Worm (Caenorhabditis elegans) whole organism, L1 larva: ENCODE measurements around the gene daf-14.

ENCODE experiments used
- F16B12.6 ChIP-seq: fragments of 150-350 bp; optimal IDR thresholded peaks from 2 replicates; lab custom pipeline; 2014; ENCODE audit warnings: missing biosample characterization, missing genetic modification characterization
- aha-1 ChIP-seq: fragments of 150-350 bp; optimal IDR thresholded peaks from 2 replicates; lab custom pipeline; 2014; ENCODE audit warnings: missing biosample characterization, missing genetic modification characterization
- alr-1 ChIP-seq: fragments of 200-800 bp; sonication (Bioruptor generic); optimal IDR thresholded peaks from 2 replicates; lab custom pipeline; 2018; ENCODE audit warnings: borderline replicate concordance, mild to moderate bottlenecking, missing genetic modification characterization, missing compliant biosample characterization
- blmp-1 ChIP-seq: fragments of 150-350 bp; optimal IDR thresholded peaks from 2 replicates; lab custom pipeline; 2014; ENCODE audit warnings: missing biosample characterization, missing genetic modification characterization
- ceh-82 ChIP-seq, 3 experiments: fragments of 150-350 bp in 1 of 3; sonication (generic microtip) in 2 of 3; optimal IDR thresholded peaks; 2 replicates each; lab custom pipeline; 2014 to 2017; ENCODE audit warnings: missing biosample characterization in 3 of 3, missing genetic modification characterization in 3 of 3
- ceh-90 ChIP-seq: sonication (generic microtip); optimal IDR thresholded peaks from 2 replicates; lab custom pipeline; 2016; ENCODE audit warnings: missing genetic modification characterization, missing compliant biosample characterization
- dpl-1 ChIP-seq, 3 experiments: fragments of 150-350 bp in 2 of 3; sonication (generic microtip) in 1 of 3; optimal IDR thresholded peaks; 2 replicates each; lab custom pipeline; 2014 to 2017; ENCODE audit warnings: missing biosample characterization in 3 of 3, missing genetic modification characterization in 3 of 3, missing genetic modification reagents in 3 of 3
- efl-3 ChIP-seq: fragments of 200-800 bp; sonication (Bioruptor generic); optimal IDR thresholded peaks from 2 replicates; lab custom pipeline; 2018; ENCODE audit warnings: mild to moderate bottlenecking, missing genetic modification characterization, missing compliant biosample characterization
- egl-27 ChIP-seq, 2 experiments: fragments of 150-350 bp in 1 of 2; sonication (generic microtip); optimal IDR thresholded peaks; 3 replicates each; lab custom pipeline; 2017 to 2018; ENCODE audit warnings: missing biosample characterization in 2 of 2, missing genetic modification characterization in 2 of 2, missing genetic modification reagents in 2 of 2
- elt-3 ChIP-seq, 6 experiments: fragments of 150-350 bp in 1 of 6; sonication (generic microtip); optimal IDR thresholded peaks; 2 replicates each; lab custom pipeline; 2017 to 2018; ENCODE audit warnings: missing biosample characterization in 6 of 6, missing genetic modification characterization in 6 of 6, inconsistent platforms in 1 of 6
- ets-5 ChIP-seq: fragments of 200-800 bp; sonication (Bioruptor generic); IDR thresholded peaks from 2 replicates; pipeline ENCODE4 v1.3.6; 2022; ENCODE audit warnings: missing genetic modification characterization, missing compliant biosample characterization
- fkh-8 ChIP-seq: sonication (generic microtip); optimal IDR thresholded peaks from 2 replicates; lab custom pipeline; 2016; ENCODE audit warnings: mild to moderate bottlenecking, missing genetic modification characterization, missing compliant biosample characterization
- fos-1 ChIP-seq: fragments of 150-350 bp; optimal IDR thresholded peaks from 2 replicates; lab custom pipeline; 2014; ENCODE audit warnings: missing biosample characterization, missing genetic modification characterization
- hlh-4 ChIP-seq: sonication (generic microtip); optimal IDR thresholded peaks from 2 replicates; lab custom pipeline; 2016; ENCODE audit warnings: mild to moderate bottlenecking, missing genetic modification characterization, missing compliant biosample characterization
- hpl-2 ChIP-seq: fragments of 150-350 bp; optimal IDR thresholded peaks from 2 replicates; lab custom pipeline; 2014; ENCODE audit warnings: missing biosample characterization, missing genetic modification reagents, missing genetic modification characterization
- irx-1 ChIP-seq: sonication (generic microtip); optimal IDR thresholded peaks from 2 replicates; lab custom pipeline; 2016; ENCODE audit warnings: missing genetic modification characterization, missing compliant biosample characterization
- jun-1 ChIP-seq: fragments of 150-350 bp; optimal IDR thresholded peaks from 2 replicates; lab custom pipeline; 2014; ENCODE audit warnings: missing biosample characterization, missing genetic modification reagents, missing genetic modification characterization
- lin-13 ChIP-seq: fragments of 150-350 bp; optimal IDR thresholded peaks from 2 replicates; lab custom pipeline; 2014; ENCODE audit warnings: missing biosample characterization, missing genetic modification reagents, missing genetic modification characterization
- lin-15B ChIP-seq: fragments of 150-350 bp; sonication (generic microtip); optimal IDR thresholded peaks from 3 replicates; lab custom pipeline; 2014; ENCODE audit warnings: missing biosample characterization, missing genetic modification characterization
- lin-39 ChIP-seq: fragments of 150-350 bp; optimal IDR thresholded peaks from 2 replicates; lab custom pipeline; 2014; ENCODE audit warnings: missing biosample characterization, missing genetic modification reagents, missing genetic modification characterization
- lsy-2 ChIP-seq, 2 experiments: fragments of 150-350 bp; optimal IDR thresholded peaks; 2 replicates each; lab custom pipeline; 2014; ENCODE audit warnings: missing biosample characterization in 2 of 2, missing genetic modification characterization in 2 of 2
- mab-9 ChIP-seq: fragments of 200-800 bp; sonication (Bioruptor generic); IDR thresholded peaks from 2 replicates; pipeline ENCODE4 v1.3.6; 2022; ENCODE audit warnings: missing genetic modification reagents, missing genetic modification characterization, missing compliant biosample characterization
- mef-2 ChIP-seq: fragments of 150-350 bp; optimal IDR thresholded peaks from 2 replicates; lab custom pipeline; 2014; ENCODE audit warnings: missing biosample characterization, missing genetic modification characterization
- nhr-47 ChIP-seq: sonication (generic microtip); optimal IDR thresholded peaks from 2 replicates; lab custom pipeline; 2016; ENCODE audit warnings: mild to moderate bottlenecking, missing genetic modification characterization, moderate library complexity, missing compliant biosample characterization
- nhr-76 ChIP-seq: sonication (generic microtip); optimal IDR thresholded peaks from 2 replicates; lab custom pipeline; 2017; ENCODE audit warnings: missing biosample characterization, missing genetic modification characterization
- nhr-84 ChIP-seq: sonication (generic microtip); optimal IDR thresholded peaks from 2 replicates; lab custom pipeline; 2017; ENCODE audit warnings: missing biosample characterization, missing genetic modification characterization
- pqm-1 ChIP-seq: sonication (generic microtip); optimal IDR thresholded peaks from 3 replicates; lab custom pipeline; 2017; ENCODE audit warnings: missing biosample characterization, missing genetic modification characterization
- rnt-1 ChIP-seq: sonication (generic microtip); optimal IDR thresholded peaks from 2 replicates; lab custom pipeline; 2016; ENCODE audit warnings: mild to moderate bottlenecking, missing genetic modification characterization, moderate library complexity, missing compliant biosample characterization
- snu-23 ChIP-seq: sonication (generic microtip); optimal IDR thresholded peaks from 2 replicates; lab custom pipeline; 2016; ENCODE audit warnings: missing genetic modification characterization, missing compliant biosample characterization
- tbx-2 ChIP-seq: sonication (generic microtip); optimal IDR thresholded peaks from 2 replicates; lab custom pipeline; 2016; ENCODE audit warnings: missing genetic modification characterization, missing compliant biosample characterization
- unc-62 ChIP-seq: fragments of 150-350 bp; optimal IDR thresholded peaks from 2 replicates; lab custom pipeline; 2014; ENCODE audit warnings: missing biosample characterization, missing genetic modification reagents, missing genetic modification characterization
- unc-86 ChIP-seq: sonication (generic microtip); optimal IDR thresholded peaks from 2 replicates; lab custom pipeline; 2016; ENCODE audit warnings: missing genetic modification characterization, missing compliant biosample characterization
- unc-98 ChIP-seq: fragments of 200-800 bp; sonication (Bioruptor generic); IDR thresholded peaks from 2 replicates; pipeline ENCODE4 v1.3.6; 2022; ENCODE audit warnings: missing genetic modification characterization, missing compliant biosample characterization
- vab-15 ChIP-seq: sonication (generic microtip); optimal IDR thresholded peaks from 2 replicates; lab custom pipeline; 2017; ENCODE audit warnings: missing genotype, mild to moderate bottlenecking, missing genetic modification characterization, missing compliant biosample characterization
- zag-1 ChIP-seq: fragments of 150-350 bp; optimal IDR thresholded peaks from 2 replicates; lab custom pipeline; 2014; ENCODE audit warnings: missing biosample characterization, missing genetic modification characterization
- zip-4 ChIP-seq: fragments of 200-800 bp; sonication (Bioruptor generic); optimal IDR thresholded peaks from 2 replicates; lab custom pipeline; 2018; ENCODE audit warnings: mild to moderate bottlenecking, missing genetic modification characterization, moderate library complexity, missing compliant biosample characterization

Gene daf-14

ce11 chrIV:10215393-10215792 is 35.0 kb upstream of the daf-14 start:
- no peak for TF ChIP-seq ceh-82 (tag; optimal IDR thresholded peaks at IDR 0.05; lab: Kevin White, UChicago)
- no peak for TF ChIP-seq lsy-2 (tag; optimal IDR thresholded peaks at IDR 0.05; lab: Kevin White, UChicago)
- no peak for TF ChIP-seq fos-1
- no peak for TF ChIP-seq lin-13 (GFP tag; lab: Kevin White, UChicago)
- TF ChIP-seq hpl-2 (GFP tag; lab: Kevin White, UChicago): no peak
- no peak for TF ChIP-seq nhr-47 (tag; lab: Kevin White, UChicago)
- no peak for TF ChIP-seq lin-39 (tag; lab: Kevin White, UChicago)
- no peak for TF ChIP-seq vab-15 (tag; lab: Kevin White, UChicago)
- TF ChIP-seq nhr-84 (tag; lab: Kevin White, UChicago): no peak
- no peak for TF ChIP-seq efl-3 (GFP tag; lab: Kevin White, UChicago)
- TF ChIP-seq pqm-1: no peak
- TF ChIP-seq alr-1 (tag; lab: Kevin White, UChicago): no peak
- TF ChIP-seq zip-4 (GFP tag; lab: Kevin White, UChicago): no peak
- no peak for TF ChIP-seq rnt-1
- no peak for TF ChIP-seq jun-1 (tag; lab: Kevin White, UChicago)
- no peak for TF ChIP-seq dpl-1 (GFP tag; optimal IDR thresholded peaks at IDR 0.05; lab: Kevin White, UChicago)
- TF ChIP-seq zag-1 (tag; lab: Kevin White, UChicago): no peak
- no peak for TF ChIP-seq F16B12.6 (tag; lab: Kevin White, UChicago)
- no peak for TF ChIP-seq unc-62
- TF ChIP-seq tbx-2 (tag; lab: Kevin White, UChicago): no peak

- TF ChIP-seq blmp-1 (tag; lab: Kevin White, UChicago) (peak; percentile 77), irx-1 (tag; lab: Kevin White, UChicago) (no peak), jun-1 (tag; lab: Kevin White, UChicago) (no peak)
These were observed 34.3 kb upstream of the daf-14 start, which contains the start of gene col-124 for ce11 chrIV:10216078-10216477. TSS of gene col-124 (plus strand) at chrIV:10216451.

ce11 chrIV:10216704-10217296 is 33.6 kb upstream of the daf-14 start:
- TF ChIP-seq unc-98 (no peak), nhr-76 (tag; lab: Kevin White, UChicago) (no peak), fos-1 (no peak)
- TF ChIP-seq, all 84 proteins: peak for 0

ce11 chrIV:10219208-10219607 is 31.2 kb upstream of the daf-14 start, which contains the start of gene qns-1:
TSS of gene qns-1 (minus strand) at chrIV:10219308.
- TF ChIP-seq F16B12.6 (tag; lab: Kevin White, UChicago): no peak
- TF ChIP-seq unc-62: no peak
- no peak for TF ChIP-seq aha-1
- no peak for TF ChIP-seq unc-86 (tag; lab: Kevin White, UChicago)
- TF ChIP-seq lin-15B: no peak
- TF ChIP-seq ceh-90 (tag; lab: Kevin White, UChicago): no peak
- TF ChIP-seq snu-23 (GFP tag; lab: Kevin White, UChicago): no peak
- TF ChIP-seq elt-3 (tag; optimal IDR thresholded peaks at IDR 0.05; lab: Kevin White, UChicago): no peak
- TF ChIP-seq mab-9 (GFP tag; lab: Robert Waterston, UW): no peak
- no peak for TF ChIP-seq egl-27 (tag; optimal IDR thresholded peaks at IDR 0.05; lab: Kevin White, UChicago)
- TF ChIP-seq, all 84 proteins: peak for 0

ce11 chrIV:10221187-10221586 is 29.2 kb upstream of the daf-14 start, which contains the start of gene tram-1:
TSS of gene tram-1 (minus strand) at chrIV:10221287.
- TF ChIP-seq mef-2 (tag; lab: Kevin White, UChicago) (no peak), irx-1 (tag; lab: Kevin White, UChicago) (no peak), fkh-8 (tag; lab: Kevin White, UChicago) (peak; percentile 37), hlh-4 (no peak), ets-5 (GFP tag; lab: Robert Waterston, UW) (no peak)
